Fruit fly (Drosophila melanogaster) whole organism, embryonic: ENCODE data around the gene Hmbs.

Experiments used
- Bdp1 ChIP-seq: fragments of 200-800 bp; sonication (Bioruptor generic); optimal IDR thresholded peaks from 3 replicates; lab custom pipeline; 2016; ENCODE audit warnings: missing biosample characterization, missing genetic modification characterization
- CG10209 ChIP-seq: fragments of 200-800 bp; sonication (Bioruptor generic); optimal IDR thresholded peaks from 3 replicates; lab custom pipeline; 2017; ENCODE audit warnings: missing biosample characterization, mild to moderate bottlenecking, missing genetic modification characterization, missing genetic modification reagents
- CG10366 ChIP-seq: fragments of 200-800 bp; sonication (Bioruptor generic); IDR thresholded peaks from 2 replicates; pipeline ENCODE4 v1.3.6; 2022; ENCODE audit warnings: missing biosample characterization, missing genetic modification characterization
- CG10543 ChIP-seq: fragments of 200-800 bp; sonication (Bioruptor generic); optimal IDR thresholded peaks from 3 replicates; lab custom pipeline; 2017; ENCODE audit warnings: missing biosample characterization, mild to moderate bottlenecking, missing genetic modification characterization, moderate library complexity
- CG11456 ChIP-seq: fragments of 200-800 bp; sonication (Bioruptor generic); IDR thresholded peaks from 3 replicates; pipeline ENCODE4 v1.3.6; 2022; ENCODE audit warnings: missing biosample characterization, missing genetic modification characterization
- CG11560 ChIP-seq: fragments of 200-800 bp; sonication (Bioruptor generic); IDR thresholded peaks from 3 replicates; pipeline ENCODE4 v1.3.6; 2022; ENCODE audit warnings: missing biosample characterization, missing genetic modification characterization
- CG13287 ChIP-seq: fragments of 200-800 bp; sonication (Bioruptor generic); IDR thresholded peaks from 2 replicates; pipeline ENCODE4 v1.3.6; 2022; ENCODE audit warnings: missing biosample characterization, missing genetic modification characterization; ENCODE audit not compliant: partially characterized antibody
- CG15479 ChIP-seq: fragments of 200-800 bp; sonication (Bioruptor generic); optimal IDR thresholded peaks from 3 replicates; lab custom pipeline; 2019; ENCODE audit warnings: missing biosample characterization, mild to moderate bottlenecking, missing genetic modification characterization, moderate library complexity
- CG15601 ChIP-seq: fragments of 200-800 bp; sonication (Bioruptor generic); optimal IDR thresholded peaks from 3 replicates; lab custom pipeline; 2019; ENCODE audit warnings: missing biosample characterization, mild to moderate bottlenecking, missing genetic modification characterization, moderate library complexity
- CG15696 ChIP-seq: fragments of 200-800 bp; sonication (Bioruptor generic); optimal IDR thresholded peaks from 2 replicates; lab custom pipeline; 2019; ENCODE audit warnings: missing biosample characterization, mild to moderate bottlenecking, missing genetic modification characterization, moderate library complexity
- CG16813 ChIP-seq: fragments of 200-800 bp; sonication (Bioruptor generic); IDR thresholded peaks from 3 replicates; pipeline ENCODE4 v1.3.6; 2022; ENCODE audit warnings: missing biosample characterization, missing genetic modification characterization; ENCODE audit not compliant: partially characterized antibody
- CG17361 ChIP-seq: fragments of 200-800 bp; sonication (Bioruptor generic); IDR thresholded peaks from 3 replicates; pipeline ENCODE4 v1.3.6; 2022; ENCODE audit warnings: missing biosample characterization, missing genetic modification characterization
- CG3163 ChIP-seq: fragments of 200-800 bp; sonication (Bioruptor generic); optimal IDR thresholded peaks from 3 replicates; lab custom pipeline; 2016; ENCODE audit warnings: missing biosample characterization, missing genetic modification characterization
- CG3995 ChIP-seq: fragments of 200-800 bp; sonication (Bioruptor generic); optimal IDR thresholded peaks from 3 replicates; lab custom pipeline; 2016; ENCODE audit warnings: missing biosample characterization, missing genetic modification characterization
- CG5245 ChIP-seq: fragments of 200-800 bp; sonication (Bioruptor generic); optimal IDR thresholded peaks from 3 replicates; lab custom pipeline; 2016; ENCODE audit warnings: missing biosample characterization, missing genetic modification characterization
- CG6254 ChIP-seq: fragments of 200-800 bp; sonication (Bioruptor generic); optimal IDR thresholded peaks from 3 replicates; lab custom pipeline; 2017; ENCODE audit warnings: mild to moderate bottlenecking, missing biosample characterization, missing genetic modification reagents, missing genetic modification characterization
- CG6765 ChIP-seq: fragments of 200-800 bp; sonication (Bioruptor generic); optimal IDR thresholded peaks from 3 replicates; lab custom pipeline; 2017; ENCODE audit warnings: missing biosample characterization, mild to moderate bottlenecking, missing genetic modification characterization
- CG6813 ChIP-seq: fragments of 200-800 bp; sonication (Bioruptor generic); optimal IDR thresholded peaks from 2 replicates; lab custom pipeline; 2017; ENCODE audit warnings: missing biosample characterization, missing genetic modification characterization, mild to moderate bottlenecking, moderate library complexity, missing genetic modification reagents
- CG7928 ChIP-seq: fragments of 200-800 bp; sonication (Bioruptor generic); optimal IDR thresholded peaks from 2 replicates; lab custom pipeline; 2017; ENCODE audit warnings: missing biosample characterization, mild to moderate bottlenecking, missing genetic modification characterization
- CG8388 ChIP-seq: fragments of 200-800 bp; sonication (Bioruptor generic); optimal IDR thresholded peaks from 2 replicates; lab custom pipeline; 2019; ENCODE audit warnings: missing biosample characterization, mild to moderate bottlenecking, missing genetic modification characterization, moderate library complexity
- CG8765 ChIP-seq: fragments of 200-800 bp; sonication (Bioruptor generic); IDR thresholded peaks from 2 replicates; pipeline ENCODE4 v1.3.6; 2022; ENCODE audit warnings: missing biosample characterization, missing genetic modification characterization
- CHES-1-like ChIP-seq: fragments of 200-800 bp; sonication (Bioruptor generic); optimal IDR thresholded peaks from 2 replicates; lab custom pipeline; 2016; ENCODE audit warnings: missing biosample characterization, missing genetic modification characterization
- CkIIα-i1 ChIP-seq: fragments of 200-800 bp; sonication (Bioruptor generic); IDR thresholded peaks from 2 replicates; pipeline ENCODE4 v1.3.6; 2022; ENCODE audit warnings: missing biosample characterization, missing genetic modification characterization
- Dad ChIP-seq: fragments of 200-800 bp; sonication (Bioruptor generic); optimal IDR thresholded peaks from 3 replicates; lab custom pipeline; 2016; ENCODE audit warnings: missing biosample characterization, missing genetic modification characterization
- Dek ChIP-seq: fragments of 200-800 bp; sonication (Bioruptor generic); optimal IDR thresholded peaks from 3 replicates; lab custom pipeline; 2019; ENCODE audit warnings: missing biosample characterization, mild to moderate bottlenecking, missing genetic modification characterization, moderate library complexity
- Dp ChIP-seq: fragments of 200-800 bp; sonication (Bioruptor generic); optimal IDR thresholded peaks from 2 replicates; lab custom pipeline; 2018; ENCODE audit warnings: missing biosample characterization, mild to moderate bottlenecking, missing genetic modification characterization, moderate library complexity
- Dref ChIP-seq: fragments of 200-800 bp; sonication (Bioruptor generic); IDR thresholded peaks from 2 replicates; pipeline ENCODE4 v1.3.6; 2022; ENCODE audit warnings: missing biosample characterization, missing genetic modification characterization
- Fer1 ChIP-seq: fragments of 200-800 bp; sonication (Bioruptor generic); optimal IDR thresholded peaks from 2 replicates; lab custom pipeline; 2017; ENCODE audit warnings: missing biosample characterization, mild to moderate bottlenecking, missing genetic modification characterization
- Hey ChIP-seq: fragments of 200-800 bp; sonication (Bioruptor generic); optimal IDR thresholded peaks from 3 replicates; lab custom pipeline; 2018; ENCODE audit warnings: missing biosample characterization, mild to moderate bottlenecking, missing genetic modification characterization
- Myb ChIP-seq: fragments of 200-800 bp; sonication (Bioruptor generic); optimal IDR thresholded peaks from 2 replicates; lab custom pipeline; 2016; ENCODE audit warnings: missing biosample characterization, missing genetic modification characterization
- Neu2 ChIP-seq: fragments of 200-800 bp; sonication (Bioruptor generic); optimal IDR thresholded peaks from 3 replicates; lab custom pipeline; 2016; ENCODE audit warnings: missing biosample characterization, missing genetic modification characterization, borderline replicate concordance
- Sox102F ChIP-seq: fragments of 200-800 bp; sonication (Bioruptor generic); optimal IDR thresholded peaks from 2 replicates; lab custom pipeline; 2018; ENCODE audit warnings: missing biosample characterization, mild to moderate bottlenecking, missing genetic modification characterization, moderate library complexity
- YL-1 ChIP-seq: fragments of 200-800 bp; sonication (Bioruptor generic); optimal IDR thresholded peaks from 3 replicates; lab custom pipeline; 2017; ENCODE audit warnings: missing biosample characterization, mild to moderate bottlenecking, missing genetic modification characterization
- caup ChIP-seq: fragments of 200-800 bp; sonication (Bioruptor generic); optimal IDR thresholded peaks from 3 replicates; lab custom pipeline; 2017; ENCODE audit warnings: missing biosample characterization, mild to moderate bottlenecking, missing genetic modification characterization, moderate library complexity; ENCODE audit not compliant: severe bottlenecking
- corto ChIP-seq: fragments of 200-800 bp; sonication (Bioruptor generic); optimal IDR thresholded peaks from 2 replicates; lab custom pipeline; 2016; ENCODE audit warnings: missing biosample characterization, mild to moderate bottlenecking, missing genetic modification characterization, moderate library complexity
- dan ChIP-seq: fragments of 200-800 bp; sonication (Bioruptor generic); IDR thresholded peaks from 2 replicates; pipeline ENCODE4 v1.3.6; 2022; ENCODE audit warnings: missing biosample characterization, missing genetic modification characterization
- esg ChIP-seq: fragments of 200-800 bp; sonication (Bioruptor generic); conservative IDR thresholded peaks from 2 replicates; pipeline ENCODE4 v1.3.6; 2022; ENCODE audit warnings: missing biosample characterization, missing genetic modification characterization
- eve ChIP-seq, 2 experiments: fragments of >200 bp; optimal IDR thresholded peaks; 2 replicates each; lab custom pipeline; 2017; ENCODE audit warnings: missing biosample characterization in 2 of 2, missing genetic modification characterization in 2 of 2
- gcm ChIP-seq: fragments of 200-800 bp; sonication (Bioruptor generic); optimal IDR thresholded peaks from 2 replicates; lab custom pipeline; 2019; ENCODE audit warnings: missing biosample characterization, mild to moderate bottlenecking, missing genetic modification characterization, moderate library complexity
- gcm2 ChIP-seq: fragments of 200-800 bp; sonication (Bioruptor generic); optimal IDR thresholded peaks from 2 replicates; lab custom pipeline; 2016; ENCODE audit warnings: missing biosample characterization, missing genetic modification characterization
- grau ChIP-seq: fragments of 200-800 bp; optimal IDR thresholded peaks from 3 replicates; lab custom pipeline; 2019; ENCODE audit warnings: missing biosample characterization, mild to moderate bottlenecking, missing genetic modification characterization, moderate library complexity
- mirr ChIP-seq: fragments of 200-800 bp; sonication (Bioruptor generic); optimal IDR thresholded peaks from 3 replicates; lab custom pipeline; 2018; ENCODE audit warnings: missing biosample characterization, mild to moderate bottlenecking, missing genetic modification characterization
- sc ChIP-seq, 3 experiments: fragments of >200 bp in 2 of 3; fragments of 200-800 bp in 1 of 3; sonication (Bioruptor generic) in 1 of 3; optimal IDR thresholded peaks; 2 replicates in 2 of 3; 3 replicates in 1 of 3; lab custom pipeline; 2017; ENCODE audit warnings: mild to moderate bottlenecking in 1 of 3, missing biosample characterization in 1 of 3, missing genetic modification characterization in 1 of 3, missing genetic modification reagents in 1 of 3
- sens ChIP-seq: fragments of 200-800 bp; sonication (Bioruptor generic); peaks from one replicate; lab custom pipeline; 2016; ENCODE audit warnings: missing biosample characterization, missing genetic modification characterization
- tll ChIP-seq, 2 experiments: fragments of 200-800 bp in 1 of 2; fragments of >200 bp in 1 of 2; sonication (Bioruptor generic) in 1 of 2; optimal IDR thresholded peaks; 2 replicates each; lab custom pipeline; 2017 to 2019; ENCODE audit warnings: missing biosample characterization in 2 of 2, missing genetic modification characterization in 2 of 2, mild to moderate bottlenecking in 1 of 2, moderate library complexity in 1 of 2
- trem ChIP-seq: fragments of 200-800 bp; optimal IDR thresholded peaks from 3 replicates; lab custom pipeline; 2019; ENCODE audit warnings: missing biosample characterization, mild to moderate bottlenecking, missing genetic modification characterization, moderate library complexity
- unpg ChIP-seq: fragments of 200-800 bp; sonication (Bioruptor generic); optimal IDR thresholded peaks from 3 replicates; lab custom pipeline; 2018; ENCODE audit warnings: missing biosample characterization, mild to moderate bottlenecking, missing genetic modification characterization, moderate library complexity
- zen ChIP-seq: fragments of 200-800 bp; sonication (Bioruptor generic); optimal IDR thresholded peaks from 3 replicates; lab custom pipeline; 2018; ENCODE audit warnings: missing biosample characterization, mild to moderate bottlenecking, missing genetic modification characterization, moderate library complexity

Hmbs gene

dm6 chr3L:1319097-1319725 lies 15.5 kb upstream of the Hmbs start (continued):
- TF ChIP-seq CG8388 (GFP tag; lab: Kevin White, UChicago) = peak; percentile 79
- no peak for TF ChIP-seq CG16813 (GFP tag; lab: Robert Waterston, UW)
- TF ChIP-seq Dek (tag; lab: Kevin White, UChicago) = peak; percentile 55
- TF ChIP-seq CG6254 = peak; percentile 74
- peak; percentile 70 for TF ChIP-seq CG10209 (GFP tag; lab: Kevin White, UChicago)
- no peak for TF ChIP-seq CG3995 (GFP tag; lab: Kevin White, UChicago)
- TF ChIP-seq dan (GFP tag; lab: Robert Waterston, UW) = no peak; the same call in 1 of the 2 replicates
- TF ChIP-seq caup (GFP tag; lab: Kevin White, UChicago) = peak; percentile 24
- TF ChIP-seq zen = peak; percentile 38
- peak; percentile 81 for TF ChIP-seq CG10366 (GFP tag; lab: Robert Waterston, UW)
- no peak for TF ChIP-seq sc (optimal IDR thresholded peaks at IDR 0.05; lab: Kevin White, UChicago)
- TF ChIP-seq sc (GFP tag; optimal IDR thresholded peaks at IDR 0.05; lab: Kevin White, UChicago) = peak; percentile 72
- TF ChIP-seq Dad (GFP tag; lab: Kevin White, UChicago) = peak; percentile 45
- TF ChIP-seq Neu2 (GFP tag; lab: Kevin White, UChicago) = no peak
- TF ChIP-seq CG6813 (GFP tag; lab: Kevin White, UChicago) = peak; percentile 65
- peak; percentile 58; the same call in 1 of the 3 replicates for TF ChIP-seq CG11456 (GFP tag; lab: Robert Waterston, UW)
- TF ChIP-seq CG13287 = no peak
- peak; percentile 96 for TF ChIP-seq corto (GFP tag; lab: Kevin White, UChicago)
- peak; percentile 22 for TF ChIP-seq Myb (GFP tag; lab: Kevin White, UChicago)
- TF ChIP-seq tll (GFP tag; optimal IDR thresholded peaks at IDR 0.05; lab: Kevin White, UChicago) = no peak
- TF ChIP-seq gcm = peak; percentile 68
- peak; percentile 93 for TF ChIP-seq Sox102F
- TF ChIP-seq sens (GFP tag; lab: Kevin White, UChicago) = peak; percentile 98
- peak; percentile 63 for TF ChIP-seq Fer1 (GFP tag; lab: Kevin White, UChicago)
- TF ChIP-seq CG15479 (GFP tag; lab: Kevin White, UChicago) = no peak
- peak; percentile 81 for TF ChIP-seq unpg (GFP tag; lab: Kevin White, UChicago)
- no peak; the same call in 1 of the 2 replicates for TF ChIP-seq CG8765 (GFP tag; lab: Robert Waterston, UW)
- no peak for TF ChIP-seq mirr
- peak; percentile 82 for TF ChIP-seq CG5245 (GFP tag; lab: Kevin White, UChicago)
- TF ChIP-seq grau = peak; percentile 66
- peak; percentile 64 for TF ChIP-seq gcm2 (GFP tag; lab: Kevin White, UChicago)
- no peak for TF ChIP-seq Dref
- TF ChIP-seq eve (GFP tag; optimal IDR thresholded peaks at IDR 0.05; lab: Kevin White, UChicago) = no peak
- TF ChIP-seq CG7928 = no peak
- TF ChIP-seq trem (tag; lab: Kevin White, UChicago) = peak; percentile 73
- peak; percentile 33 for TF ChIP-seq CHES-1-like (GFP tag; lab: Kevin White, UChicago)
- no peak for TF ChIP-seq CG6765 (GFP tag; lab: Kevin White, UChicago)
- peak; percentile 74 for TF ChIP-seq esg (GFP tag; lab: Robert Waterston, UW)
- TF ChIP-seq CG11560 (tag; lab: Robert Waterston, UW) = no peak
- TF ChIP-seq Dp = no peak
- TF ChIP-seq CG3163 (GFP tag; lab: Kevin White, UChicago) = peak; percentile 27
- peak; percentile 61 for TF ChIP-seq Bdp1
- TF ChIP-seq Hey (tag; lab: Kevin White, UChicago) = no peak
- TF ChIP-seq CkIIα-i1 (GFP tag; lab: Robert Waterston, UW) = no peak
- TF ChIP-seq CG17361 (GFP tag; lab: Robert Waterston, UW) = peak; percentile 79
- TF ChIP-seq CG10543 = no peak
- no peak for TF ChIP-seq CG15696 (tag; lab: Kevin White, UChicago)
- TF ChIP-seq YL-1 (GFP tag; lab: Kevin White, UChicago) = no peak
- TF ChIP-seq CG15601 (tag; lab: Kevin White, UChicago) = peak; percentile 80
